Fruit fly (Drosophila melanogaster): ENCODE data around the gene CG43739.
A peak's percentile ranks its signal among the peaks of the same experiment; 100 is the strongest.

Gene CG43739

DNA sequence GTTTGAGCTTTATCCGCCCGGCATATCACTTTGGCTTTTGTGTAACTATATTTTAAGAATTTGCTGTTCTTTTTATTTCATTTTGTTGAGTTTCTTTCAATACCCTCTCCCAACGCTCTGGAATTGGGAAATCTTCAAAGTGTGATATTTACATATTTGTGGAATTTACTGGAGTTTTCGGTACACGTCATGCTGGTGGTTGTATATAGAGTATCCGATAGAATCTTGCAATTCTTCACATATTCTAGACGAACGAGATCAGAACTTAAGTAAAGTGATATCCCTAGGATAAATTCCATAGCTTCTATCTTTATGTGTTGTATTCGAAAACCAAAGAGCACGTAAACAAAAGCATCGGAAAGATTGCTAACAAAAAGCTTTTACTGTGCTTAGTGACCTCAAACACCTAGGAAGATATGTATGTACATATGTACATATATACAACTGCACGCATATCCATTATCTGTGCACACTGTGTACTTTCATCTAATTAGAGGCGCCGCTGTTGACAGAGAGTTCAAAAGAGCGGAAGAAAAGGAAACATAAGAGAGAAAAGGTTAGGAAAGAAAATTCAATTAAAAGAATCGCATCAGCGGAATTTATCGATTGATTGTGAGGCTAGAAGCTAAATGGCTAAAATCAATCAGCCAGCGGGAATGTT lies 21.9 kb downstream of the CG43739 start (continued):
- no peak for TF ChIP-seq grau (tag; optimal IDR thresholded peaks at IDR 0.05)
- TF ChIP-seq ash1 (GFP tag; optimal IDR thresholded peaks at IDR 0.05), result peak; percentile 13
- TF ChIP-seq CG18599 (GFP tag; optimal IDR thresholded peaks at IDR 0.05), result peak; percentile 38
- no peak for TF ChIP-seq Abd-B (GFP tag; optimal IDR thresholded peaks at IDR 0.05)
- TF ChIP-seq CG9817 (tag; optimal IDR thresholded peaks at IDR 0.05), result no peak
- peak; percentile 61 for TF ChIP-seq sqz (GFP tag; optimal IDR thresholded peaks at IDR 0.05)
- TF ChIP-seq CG17568 (GFP tag; optimal IDR thresholded peaks at IDR 0.05), result peak; percentile 78
- no peak for TF ChIP-seq gsb (GFP tag; IDR thresholded peaks at IDR 0.05)
- TF ChIP-seq bsh (GFP tag; optimal IDR thresholded peaks at IDR 0.05), result peak in 1 of 2 experiments; percentile 66
- TF ChIP-seq lov (optimal IDR thresholded peaks at IDR 0.05), result no peak
- TF ChIP-seq lov (GFP tag; IDR thresholded peaks at IDR 0.05), result no peak
- TF ChIP-seq gro (GFP tag; optimal IDR thresholded peaks at IDR 0.05), result peak; percentile 11
- TF ChIP-seq Doc2 (GFP tag; IDR thresholded peaks at IDR 0.05), result no peak
- TF ChIP-seq CG16863 (GFP tag; optimal IDR thresholded peaks at IDR 0.05), result no peak
- peak; percentile 62 for TF ChIP-seq mirr (GFP tag; optimal IDR thresholded peaks at IDR 0.05)
- no peak for TF ChIP-seq Dbx (GFP tag; IDR thresholded peaks at IDR 0.05)
- TF ChIP-seq CG11093 (GFP tag; IDR thresholded peaks at IDR 0.05), result no peak
- no peak for TF ChIP-seq klu (GFP tag; IDR thresholded peaks at IDR 0.05)
- TF ChIP-seq p53 (GFP tag; optimal IDR thresholded peaks at IDR 0.05), result no peak
- peak; percentile 7 for TF ChIP-seq kay (GFP tag; optimal IDR thresholded peaks at IDR 0.05)
- no peak for TF ChIP-seq CG11696 (GFP tag; IDR thresholded peaks at IDR 0.05)
- TF ChIP-seq Drgx (GFP tag; IDR thresholded peaks at IDR 0.05), result no peak
- peak; percentile 34 for TF ChIP-seq CG6254 (GFP tag; optimal IDR thresholded peaks at IDR 0.05)
- TF ChIP-seq trem (tag; optimal IDR thresholded peaks at IDR 0.05), result no peak
- no peak for TF ChIP-seq CG11456 (GFP tag; IDR thresholded peaks at IDR 0.05)
- TF ChIP-seq CG1792 (GFP tag; optimal IDR thresholded peaks at IDR 0.05), result peak; percentile 26
- TF ChIP-seq Mad (GFP tag; optimal IDR thresholded peaks at IDR 0.05), result no peak
- TF ChIP-seq az2 (GFP tag; optimal IDR thresholded peaks at IDR 0.05), result no peak
- no peak for TF ChIP-seq CG9727 (GFP tag; optimal IDR thresholded peaks at IDR 0.05)
- TF ChIP-seq CG10366 (GFP tag; IDR thresholded peaks at IDR 0.05), result no peak
- TF ChIP-seq CG2116 (GFP tag; optimal IDR thresholded peaks at IDR 0.05), result no peak
- no peak for TF ChIP-seq ems (GFP tag; optimal IDR thresholded peaks at IDR 0.05)
- TF ChIP-seq CG10565 (GFP tag; optimal IDR thresholded peaks at IDR 0.05), result no peak
- peak; percentile 46 for TF ChIP-seq Fer1 (GFP tag; optimal IDR thresholded peaks at IDR 0.05)
- TF ChIP-seq CG13624 (GFP tag; optimal IDR thresholded peaks at IDR 0.05), result no peak
- TF ChIP-seq Max (GFP tag; optimal IDR thresholded peaks at IDR 0.05), result no peak
- TF ChIP-seq CG31388 (GFP tag; optimal IDR thresholded peaks at IDR 0.05), result no peak
- no peak for TF ChIP-seq CG13775 (GFP tag; optimal IDR thresholded peaks at IDR 0.05)
- TF ChIP-seq CG3838 (GFP tag; optimal IDR thresholded peaks at IDR 0.05), result peak; percentile 17
- TF ChIP-seq CG34224 (GFP tag; IDR thresholded peaks at IDR 0.05; ENCODE audit: partially characterized antibody), result no peak
- TF ChIP-seq CG30020 (tag; optimal IDR thresholded peaks at IDR 0.05), result no peak
- TF ChIP-seq NFAT (GFP tag; IDR thresholded peaks at IDR 0.05), result no peak
- TF ChIP-seq Optix (GFP tag; IDR thresholded peaks at IDR 0.05), result 0 out of 3 replicates have a peak, but pooled peaks have one; percentile 5
- TF ChIP-seq CG18011 (GFP tag; optimal IDR thresholded peaks at IDR 0.05), result no peak
- TF ChIP-seq Lim3 (GFP tag; IDR thresholded peaks at IDR 0.05), result no peak
- peak; percentile 46; the same call in 1 of the 2 replicates for TF ChIP-seq Nf-YA (GFP tag; IDR thresholded peaks at IDR 0.05)
- no peak for TF ChIP-seq E2f1 (GFP tag; IDR thresholded peaks at IDR 0.05)
- no peak for TF ChIP-seq CG10654 (GFP tag; optimal IDR thresholded peaks at IDR 0.05)
- no peak for TF ChIP-seq nom (GFP tag; optimal IDR thresholded peaks at IDR 0.05)
- peak; percentile 18 for TF ChIP-seq Fer2 (tag; optimal IDR thresholded peaks at IDR 0.05)
- TF ChIP-seq CG7271 (tag; optimal IDR thresholded peaks at IDR 0.05), result no peak
